Fruit fly (Drosophila melanogaster): ENCODE data around the gene CG3568.

Gene CG3568

dm6 chrX:4529909-4530308, 12.5 kb upstream of the CG3568 start, which contains the start of gene CG3556 (continued):
- peak; percentile 56 for TF ChIP-seq hkb (optimal IDR thresholded peaks at IDR 0.05)
- TF ChIP-seq hkb (GFP tag; IDR thresholded peaks at IDR 0.05) = peak; percentile 51
- TF ChIP-seq CG6813 (GFP tag; optimal IDR thresholded peaks at IDR 0.05) = peak; percentile 35
- no peak for TF ChIP-seq jing (GFP tag; optimal IDR thresholded peaks at IDR 0.05)
- peak; percentile 80 for TF ChIP-seq Rfx (GFP tag; IDR thresholded peaks at IDR 0.05)
- peak; percentile 47; the same call in 1 of the 2 replicates for TF ChIP-seq ttk (GFP tag; IDR thresholded peaks at IDR 0.05)
- 0 out of 3 replicates have a peak, but pooled peaks have one; percentile 40 for TF ChIP-seq Optix (GFP tag; IDR thresholded peaks at IDR 0.05)
- no peak for TF ChIP-seq CrebB (tag; optimal IDR thresholded peaks at IDR 0.05)
- TF ChIP-seq CG17568 (GFP tag; optimal IDR thresholded peaks at IDR 0.05) = no peak
- TF ChIP-seq H15 (GFP tag; IDR thresholded peaks at IDR 0.05) = peak; percentile 66; the same call in 2 of the 3 replicates
- TF ChIP-seq CG7271 (tag; optimal IDR thresholded peaks at IDR 0.05) = no peak
- TF ChIP-seq CG2875 (GFP tag; optimal IDR thresholded peaks at IDR 0.05) = peak; percentile 21
- TF ChIP-seq CG9797 (GFP tag; optimal IDR thresholded peaks at IDR 0.05) = peak; percentile 48
- peak; percentile 62; the same call in 2 of the 3 replicates for TF ChIP-seq zen2 (GFP tag; IDR thresholded peaks at IDR 0.05; ENCODE audit: partially characterized antibody)
- peak; percentile 61; the same call in 1 of the 2 replicates for TF ChIP-seq ato (GFP tag; IDR thresholded peaks at IDR 0.05; ENCODE audit: partially characterized antibody)
- no peak for TF ChIP-seq CG11696 (GFP tag; IDR thresholded peaks at IDR 0.05)
- 0 out of 3 replicates have a peak, but pooled peaks have one; percentile 30 for TF ChIP-seq so (GFP tag; IDR thresholded peaks at IDR 0.05)
- peak; percentile 62 for TF ChIP-seq Antp (GFP tag; optimal IDR thresholded peaks at IDR 0.05)
- TF ChIP-seq CG17186 (GFP tag; optimal IDR thresholded peaks at IDR 0.05) = peak; percentile 19
- peak; percentile 78 for TF ChIP-seq Bgb (GFP tag; IDR thresholded peaks at IDR 0.05; ENCODE audit: partially characterized antibody)
- TF ChIP-seq pan (optimal IDR thresholded peaks at IDR 0.05) = no peak
- TF ChIP-seq pan (GFP tag; optimal IDR thresholded peaks at IDR 0.05 in 1 of 2, IDR thresholded peaks at IDR 0.05 in 1 of 2) = peak in 1 of 2 experiments; percentile 55
- TF ChIP-seq CG11085 (GFP tag; IDR thresholded peaks at IDR 0.05) = no peak
- TF ChIP-seq chm (GFP tag; IDR thresholded peaks at IDR 0.05) = peak; percentile 74; the same call in 1 of the 2 replicates
- no peak for TF ChIP-seq seq (GFP tag; IDR thresholded peaks at IDR 0.05)
- TF ChIP-seq shn (GFP tag; optimal IDR thresholded peaks at IDR 0.05) = peak; percentile 30
- no peak for TF ChIP-seq CG18476 (GFP tag; optimal IDR thresholded peaks at IDR 0.05)
- peak; percentile 1 for TF ChIP-seq trem (tag; optimal IDR thresholded peaks at IDR 0.05)
- TF ChIP-seq btn (GFP tag; optimal IDR thresholded peaks at IDR 0.05) = peak; percentile 34
- TF ChIP-seq HmgZ (tag; optimal IDR thresholded peaks at IDR 0.05) = peak; percentile 33
- TF ChIP-seq CG7987 (GFP tag; optimal IDR thresholded peaks at IDR 0.05) = peak; percentile 50
- TF ChIP-seq CG17359 (tag; optimal IDR thresholded peaks at IDR 0.05) = peak; percentile 32
- peak; percentile 71 for TF ChIP-seq Xrp1 (GFP tag; IDR thresholded peaks at IDR 0.05)
- 0 out of 2 replicates have a peak, but pooled peaks have one; percentile 7 for TF ChIP-seq klu (GFP tag; IDR thresholded peaks at IDR 0.05)
- TF ChIP-seq Hr3 (GFP tag; optimal IDR thresholded peaks at IDR 0.05) = peak; percentile 5
- TF ChIP-seq Blimp-1 (GFP tag; optimal IDR thresholded peaks at IDR 0.05) = no peak
- peak; percentile 55 for TF ChIP-seq CG13624 (GFP tag; optimal IDR thresholded peaks at IDR 0.05)
- peak; percentile 15; the same call in 1 of the 2 replicates for TF ChIP-seq CG7372 (GFP tag; IDR thresholded peaks at IDR 0.05)
- TF ChIP-seq hb (GFP tag; IDR thresholded peaks at IDR 0.05; ENCODE audit: partially characterized antibody) = peak; percentile 52; the same call in 1 of the 3 replicates
- peak; percentile 8 for TF ChIP-seq CG12942 (GFP tag; optimal IDR thresholded peaks at IDR 0.05)
- TF ChIP-seq CG4328 (GFP tag; optimal IDR thresholded peaks at IDR 0.05) = no peak
- peak; percentile 14 for TF ChIP-seq CHES-1-like (GFP tag; optimal IDR thresholded peaks at IDR 0.05)
- no peak for TF ChIP-seq CG30020 (tag; optimal IDR thresholded peaks at IDR 0.05)
- TF ChIP-seq CG4424 (GFP tag; optimal IDR thresholded peaks at IDR 0.05) = peak; percentile 34
- peak; percentile 77 for TF ChIP-seq Myb (GFP tag; optimal IDR thresholded peaks at IDR 0.05)
- TF ChIP-seq crp (GFP tag; optimal IDR thresholded peaks at IDR 0.05) = peak in 1 of 2 experiments; percentile 10
- 0 out of 2 replicates have a peak, but pooled peaks have one; percentile 10 for TF ChIP-seq stc (GFP tag; IDR thresholded peaks at IDR 0.05)
- TF ChIP-seq Trl (optimal IDR thresholded peaks at IDR 0.05) = no peak
- peak; percentile 44 for TF ChIP-seq Trl (GFP tag; optimal IDR thresholded peaks at IDR 0.05)
- peak; percentile 58; the same call in 2 of the 4 replicates for TF ChIP-seq Dll (GFP tag; IDR thresholded peaks at IDR 0.05; ENCODE audit: partially characterized antibody)
